Worm (Caenorhabditis elegans) whole organism, early embryonic: Measurements from ENCODE around the gene epic-2.

ENCODE experiments used
- F13C5.2 ChIP-seq: sonication (generic microtip); optimal IDR thresholded peaks from 2 replicates; lab custom pipeline; 2017; ENCODE audit warnings: mild to moderate bottlenecking, missing genetic modification characterization, inconsistent platforms, missing compliant biosample characterization
- ama-1 ChIP-seq: fragments of 150-350 bp; optimal IDR thresholded peaks from 2 replicates; lab custom pipeline; 2014
- ceh-36 ChIP-seq: sonication (generic microtip); optimal IDR thresholded peaks from 2 replicates; lab custom pipeline; 2016; ENCODE audit warnings: missing genetic modification characterization, inconsistent platforms, missing compliant biosample characterization
- ets-7 ChIP-seq: sonication (generic microtip); optimal IDR thresholded peaks from 2 replicates; lab custom pipeline; 2016; ENCODE audit warnings: missing genotype, missing genetic modification characterization, missing compliant biosample characterization
- hmbx-1 ChIP-seq: sonication (generic microtip); optimal IDR thresholded peaks from 2 replicates; lab custom pipeline; 2016; ENCODE audit warnings: mild to moderate bottlenecking, missing genetic modification characterization, missing compliant biosample characterization
- pes-1 ChIP-seq: fragments of 200-800 bp; sonication (Bioruptor generic); IDR thresholded peaks from 2 replicates; pipeline ENCODE4 v1.3.6; 2022; ENCODE audit warnings: missing genetic modification reagents, missing genetic modification characterization, missing compliant biosample characterization
- scrt-1 ChIP-seq: fragments of 200-800 bp; sonication (Bioruptor generic); IDR thresholded peaks from 2 replicates; pipeline ENCODE4 v1.3.6; 2022; ENCODE audit warnings: missing genetic modification characterization, missing compliant biosample characterization
- sea-1 ChIP-seq: fragments of 200-800 bp; sonication (Bioruptor generic); conservative IDR thresholded peaks from 2 replicates; pipeline ENCODE4 v1.3.6; 2022; ENCODE audit warnings: missing genetic modification characterization, missing compliant biosample characterization
- tbx-37 ChIP-seq: fragments of 200-800 bp; sonication (Bioruptor generic); conservative IDR thresholded peaks from 2 replicates; pipeline ENCODE4 v1.3.6; 2022; ENCODE audit warnings: missing genetic modification reagents, missing genetic modification characterization, missing compliant biosample characterization
- tra-4 ChIP-seq: sonication (generic microtip); optimal IDR thresholded peaks from 2 replicates; lab custom pipeline; 2017; ENCODE audit warnings: missing genetic modification characterization, missing compliant biosample characterization

DNA sequence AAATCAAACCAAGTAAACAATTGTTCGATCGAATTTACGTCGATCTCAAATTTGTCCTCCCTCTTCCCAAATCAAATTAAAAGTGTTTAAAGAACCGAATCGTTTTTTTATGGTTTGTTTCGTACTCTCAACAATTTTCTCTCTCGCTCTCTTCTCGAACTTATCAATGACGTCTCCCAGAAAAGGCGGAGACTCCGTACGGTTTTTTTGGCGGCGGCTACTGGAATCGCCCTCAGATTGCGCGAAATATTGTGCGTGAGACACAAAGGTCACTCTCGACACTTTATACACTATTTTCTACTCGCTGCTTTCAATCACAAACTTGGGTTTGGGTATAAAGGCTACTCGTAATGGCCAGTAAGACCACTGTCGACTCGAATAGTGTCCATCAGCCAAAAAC lies at the start of gene epic-2:
- TF ChIP-seq ets-7 (tag; lab: Kevin White, UChicago) (no peak), ceh-36 (tag; lab: Kevin White, UChicago) (no peak), ama-1 (lab: Kevin White, UChicago) (no peak), scrt-1 (GFP tag; lab: Robert Waterston, UW) (no peak), pes-1 (GFP tag; lab: Robert Waterston, UW) (no peak), tbx-37 (GFP tag; lab: Robert Waterston, UW) (no peak), hmbx-1 (tag; lab: Kevin White, UChicago) (no peak), F13C5.2 (tag; lab: Kevin White, UChicago) (no peak), sea-1 (GFP tag; lab: Robert Waterston, UW) (no peak), tra-4 (no peak)
